Fruit fly (Drosophila melanogaster) whole organism, embryonic: Measurements from ENCODE around the gene Hecw.
A peak's percentile ranks its signal among the peaks of the same experiment; 100 is the strongest.

Source experiments
- Abd-B ChIP-seq: fragments of 200-800 bp; sonication (Bioruptor generic); optimal IDR thresholded peaks from 2 replicates; lab custom pipeline; 2018; ENCODE audit warnings: missing biosample characterization, mild to moderate bottlenecking, missing genetic modification characterization, moderate library complexity
- Bdp1 ChIP-seq: fragments of 200-800 bp; sonication (Bioruptor generic); optimal IDR thresholded peaks from 3 replicates; lab custom pipeline; 2016; ENCODE audit warnings: missing biosample characterization, missing genetic modification characterization
- CG10321 ChIP-seq: fragments of 200-800 bp; sonication (Bioruptor generic); IDR thresholded peaks from 2 replicates; pipeline ENCODE4 v1.3.6; 2022; ENCODE audit warnings: missing biosample characterization, missing genetic modification characterization
- CG12104 ChIP-seq: fragments of 200-800 bp; sonication (Bioruptor generic); optimal IDR thresholded peaks from 3 replicates; lab custom pipeline; 2016; ENCODE audit warnings: missing biosample characterization, missing genetic modification characterization
- CG1233 ChIP-seq: fragments of 200-800 bp; sonication (Bioruptor generic); optimal IDR thresholded peaks from 4 replicates; lab custom pipeline; 2018; ENCODE audit warnings: missing biosample characterization, mild to moderate bottlenecking, missing genetic modification characterization
- CG12659 ChIP-seq: fragments of 200-800 bp; sonication (Bioruptor generic); optimal IDR thresholded peaks from 3 replicates; lab custom pipeline; 2017; ENCODE audit warnings: mild to moderate bottlenecking, missing biosample characterization, missing genetic modification reagents, missing genetic modification characterization
- CG15073 ChIP-seq: fragments of 200-800 bp; sonication (Bioruptor generic); optimal IDR thresholded peaks from 2 replicates; lab custom pipeline; 2016; ENCODE audit warnings: missing biosample characterization, missing genetic modification characterization
- CG1792 ChIP-seq: fragments of 200-800 bp; sonication (Bioruptor generic); optimal IDR thresholded peaks from 2 replicates; lab custom pipeline; 2016; ENCODE audit warnings: missing biosample characterization, missing genetic modification characterization
- CG18476 ChIP-seq: fragments of 200-800 bp; sonication (Bioruptor generic); optimal IDR thresholded peaks from 2 replicates; lab custom pipeline; 2016; ENCODE audit warnings: missing biosample characterization, mild to moderate bottlenecking, missing genetic modification characterization
- CG2116 ChIP-seq: fragments of 200-800 bp; sonication (Bioruptor generic); optimal IDR thresholded peaks from 3 replicates; lab custom pipeline; 2018; ENCODE audit warnings: missing biosample characterization, mild to moderate bottlenecking, missing genetic modification characterization
- CG2120 ChIP-seq: fragments of 200-800 bp; sonication (Bioruptor generic); optimal IDR thresholded peaks from 3 replicates; lab custom pipeline; 2016; ENCODE audit warnings: missing biosample characterization, missing genetic modification characterization
- CG2712 ChIP-seq: fragments of 200-800 bp; optimal IDR thresholded peaks from 3 replicates; lab custom pipeline; 2019; ENCODE audit warnings: missing biosample characterization, mild to moderate bottlenecking, missing genetic modification characterization, moderate library complexity
- CG32772 ChIP-seq: fragments of 200-800 bp; sonication (Bioruptor generic); IDR thresholded peaks from 2 replicates; pipeline ENCODE4 v1.3.6; 2022; ENCODE audit warnings: missing biosample characterization, missing genetic modification characterization
- CG4282 ChIP-seq: fragments of 200-800 bp; sonication (Bioruptor generic); optimal IDR thresholded peaks from 2 replicates; lab custom pipeline; 2016; ENCODE audit warnings: missing biosample characterization, missing genetic modification characterization
- CG5953 ChIP-seq: fragments of 200-800 bp; sonication (Bioruptor generic); IDR thresholded peaks from 2 replicates; pipeline ENCODE4 v1.3.6; 2022; ENCODE audit warnings: missing biosample characterization, missing genetic modification characterization
- CG8290 ChIP-seq, 3 experiments: fragments of 200-800 bp; sonication (Bioruptor generic); optimal IDR thresholded peaks; 2 replicates each; lab custom pipeline; 2016 to 2019; ENCODE audit warnings: missing biosample characterization in 3 of 3, missing genetic modification characterization in 3 of 3, mild to moderate bottlenecking in 2 of 3, moderate library complexity in 1 of 3
- CG8924 ChIP-seq: fragments of 200-800 bp; optimal IDR thresholded peaks from 3 replicates; lab custom pipeline; 2019; ENCODE audit warnings: missing biosample characterization, mild to moderate bottlenecking, missing genetic modification characterization, moderate library complexity
- Dad ChIP-seq: fragments of 200-800 bp; sonication (Bioruptor generic); optimal IDR thresholded peaks from 3 replicates; lab custom pipeline; 2016; ENCODE audit warnings: missing biosample characterization, missing genetic modification characterization
- Eip74EF ChIP-seq, 2 experiments: fragments of 200-800 bp in 1 of 2; fragments of >200 bp in 1 of 2; sonication (Bioruptor generic) in 1 of 2; optimal IDR thresholded peaks; 2 replicates each; lab custom pipeline; 2017 to 2019; ENCODE audit warnings: missing biosample characterization in 2 of 2, missing genetic modification characterization in 2 of 2, mild to moderate bottlenecking in 1 of 2, moderate library complexity in 1 of 2
- HLH3B ChIP-seq: fragments of 200-800 bp; sonication (Bioruptor generic); IDR thresholded peaks from 2 replicates; pipeline ENCODE4 v1.3.6; 2022; ENCODE audit warnings: missing biosample characterization, missing genetic modification characterization
- Hr39 ChIP-seq: fragments of >200 bp; optimal IDR thresholded peaks from 2 replicates; lab custom pipeline; 2017
- Max ChIP-seq: fragments of 200-800 bp; sonication (Bioruptor generic); optimal IDR thresholded peaks from 2 replicates; lab custom pipeline; 2016; ENCODE audit warnings: missing biosample characterization, mild to moderate bottlenecking, missing genetic modification characterization
- Myb ChIP-seq: fragments of 200-800 bp; sonication (Bioruptor generic); optimal IDR thresholded peaks from 2 replicates; lab custom pipeline; 2016; ENCODE audit warnings: missing biosample characterization, missing genetic modification characterization
- NK7.1 ChIP-seq: fragments of 200-800 bp; sonication (Bioruptor generic); optimal IDR thresholded peaks from 3 replicates; lab custom pipeline; 2016; ENCODE audit warnings: missing biosample characterization, missing genetic modification characterization
- TFAM ChIP-seq: fragments of 200-800 bp; sonication (Bioruptor generic); optimal IDR thresholded peaks from 2 replicates; lab custom pipeline; 2017; ENCODE audit warnings: missing biosample characterization, missing genetic modification characterization, inconsistent platforms
- Usf ChIP-seq: fragments of 200-800 bp; sonication (Bioruptor generic); optimal IDR thresholded peaks from 2 replicates; lab custom pipeline; 2017; ENCODE audit warnings: missing genotype, missing biosample characterization, missing genetic modification characterization
- Xrp1 ChIP-seq: fragments of 200-800 bp; sonication (Bioruptor generic); IDR thresholded peaks from 2 replicates; pipeline ENCODE4 v1.3.6; 2022; ENCODE audit warnings: missing biosample characterization, missing genetic modification characterization
- YL-1 ChIP-seq: fragments of 200-800 bp; sonication (Bioruptor generic); optimal IDR thresholded peaks from 3 replicates; lab custom pipeline; 2017; ENCODE audit warnings: missing biosample characterization, mild to moderate bottlenecking, missing genetic modification characterization
- chif ChIP-seq, 2 experiments: fragments of 200-800 bp; sonication (Bioruptor generic); optimal IDR thresholded peaks; 3 replicates each; lab custom pipeline; 2016; ENCODE audit warnings: missing biosample characterization in 2 of 2, missing genetic modification characterization in 2 of 2
- corto ChIP-seq: fragments of 200-800 bp; sonication (Bioruptor generic); optimal IDR thresholded peaks from 2 replicates; lab custom pipeline; 2016; ENCODE audit warnings: missing biosample characterization, mild to moderate bottlenecking, missing genetic modification characterization, moderate library complexity
- dmrt99B ChIP-seq: fragments of 200-800 bp; sonication (Bioruptor generic); optimal IDR thresholded peaks from 2 replicates; lab custom pipeline; 2018; ENCODE audit warnings: missing biosample characterization, mild to moderate bottlenecking, missing genetic modification characterization, moderate library complexity
- en ChIP-seq: fragments of 200-800 bp; sonication (Bioruptor generic); optimal IDR thresholded peaks from 2 replicates; lab custom pipeline; 2016; ENCODE audit warnings: missing biosample characterization, missing genetic modification characterization
- ftz-f1 ChIP-seq: fragments of 200-800 bp; sonication (Bioruptor generic); optimal IDR thresholded peaks from 2 replicates; lab custom pipeline; 2016; ENCODE audit warnings: missing biosample characterization, missing genetic modification characterization
- gcm ChIP-seq: fragments of 200-800 bp; sonication (Bioruptor generic); optimal IDR thresholded peaks from 2 replicates; lab custom pipeline; 2019; ENCODE audit warnings: missing biosample characterization, mild to moderate bottlenecking, missing genetic modification characterization, moderate library complexity
- jing ChIP-seq: fragments of 200-800 bp; sonication (Bioruptor generic); optimal IDR thresholded peaks from 2 replicates; lab custom pipeline; 2018; ENCODE audit warnings: missing biosample characterization, mild to moderate bottlenecking, missing genetic modification characterization
- lab ChIP-seq: fragments of 200-800 bp; sonication (Bioruptor generic); optimal IDR thresholded peaks from 3 replicates; lab custom pipeline; 2017; ENCODE audit warnings: missing biosample characterization, missing genetic modification characterization, mild to moderate bottlenecking, moderate library complexity, missing genetic modification reagents
- lilli ChIP-seq: fragments of 200-800 bp; sonication (Bioruptor generic); optimal IDR thresholded peaks from 3 replicates; lab custom pipeline; 2016; ENCODE audit warnings: missing biosample characterization, missing genetic modification characterization
- nau ChIP-seq: fragments of 200-800 bp; sonication (Bioruptor generic); optimal IDR thresholded peaks from 3 replicates; lab custom pipeline; 2017; ENCODE audit warnings: missing biosample characterization, mild to moderate bottlenecking, missing genetic modification characterization, missing genetic modification reagents
- nmo ChIP-seq: fragments of 200-800 bp; sonication (Bioruptor generic); optimal IDR thresholded peaks from 2 replicates; lab custom pipeline; 2018; ENCODE audit warnings: missing biosample characterization, mild to moderate bottlenecking, missing genetic modification characterization, moderate library complexity
- pita ChIP-seq: fragments of 200-800 bp; sonication (Bioruptor generic); optimal IDR thresholded peaks from 2 replicates; lab custom pipeline; 2017; ENCODE audit warnings: missing biosample characterization, mild to moderate bottlenecking, missing genetic modification characterization
- pros ChIP-seq: fragments of 200-800 bp; sonication (Bioruptor generic); optimal IDR thresholded peaks from 3 replicates; lab custom pipeline; 2019; ENCODE audit warnings: missing biosample characterization, mild to moderate bottlenecking, missing genetic modification characterization, moderate library complexity
- pzg ChIP-seq: fragments of 200-800 bp; sonication (Bioruptor generic); optimal IDR thresholded peaks from 3 replicates; lab custom pipeline; 2018; ENCODE audit warnings: missing biosample characterization, mild to moderate bottlenecking, missing genetic modification characterization, moderate library complexity
- sc ChIP-seq, 3 experiments: fragments of >200 bp in 2 of 3; fragments of 200-800 bp in 1 of 3; sonication (Bioruptor generic) in 1 of 3; optimal IDR thresholded peaks; 2 replicates in 2 of 3; 3 replicates in 1 of 3; lab custom pipeline; 2017; ENCODE audit warnings: mild to moderate bottlenecking in 1 of 3, missing biosample characterization in 1 of 3, missing genetic modification characterization in 1 of 3, missing genetic modification reagents in 1 of 3
- sd ChIP-seq: fragments of 200-800 bp; sonication (Bioruptor generic); optimal IDR thresholded peaks from 3 replicates; lab custom pipeline; 2018; ENCODE audit warnings: missing biosample characterization, mild to moderate bottlenecking, missing genetic modification characterization, moderate library complexity
- sisA ChIP-seq: fragments of 200-800 bp; sonication (Bioruptor generic); IDR thresholded peaks from 2 replicates; pipeline ENCODE4 v1.3.6; 2022; ENCODE audit warnings: missing biosample characterization, missing genetic modification characterization
- sr ChIP-seq: fragments of 200-800 bp; sonication (Bioruptor generic); IDR thresholded peaks from 3 replicates; pipeline ENCODE4 v1.3.6; 2022; ENCODE audit warnings: missing biosample characterization, missing genetic modification characterization
- unc-4 ChIP-seq: fragments of 200-800 bp; sonication (Bioruptor generic); IDR thresholded peaks from 2 replicates; pipeline ENCODE4 v1.3.6; 2022; ENCODE audit warnings: missing biosample characterization, missing genetic modification characterization; ENCODE audit not compliant: partially characterized antibody
- wdn ChIP-seq: fragments of 200-800 bp; sonication (Bioruptor generic); IDR thresholded peaks from 2 replicates; pipeline ENCODE4 v1.3.6; 2022; ENCODE audit warnings: missing biosample characterization, missing genetic modification characterization

Hecw gene

dm6 chrX:9578696-9579509 is 29.8 kb upstream of the Hecw start (continued):
- peak; percentile 72 for TF ChIP-seq YL-1 (GFP tag; lab: Kevin White, UChicago)
- peak; percentile 97 for TF ChIP-seq gcm
- peak; percentile 89 for TF ChIP-seq ftz-f1 (GFP tag; lab: Kevin White, UChicago)
- peak; percentile 99 for TF ChIP-seq Usf (GFP tag; lab: Kevin White, UChicago)
- peak; percentile 99 for TF ChIP-seq CG5953 (GFP tag; lab: Robert Waterston, UW)
- TF ChIP-seq pros (GFP tag; lab: Kevin White, UChicago), result peak; percentile 89
- TF ChIP-seq Max (GFP tag; lab: Kevin White, UChicago), result peak; percentile 94
- peak; percentile 99 for TF ChIP-seq Dad (GFP tag; lab: Kevin White, UChicago)
- TF ChIP-seq CG15073, result peak; percentile 89
- peak; percentile 98 for TF ChIP-seq wdn
- peak; percentile 99 for TF ChIP-seq sisA (GFP tag; lab: Robert Waterston, UW)
- TF ChIP-seq lab (GFP tag; lab: Kevin White, UChicago), result peak; percentile 99
- peak; percentile 96 for TF ChIP-seq NK7.1 (GFP tag; lab: Kevin White, UChicago)
- TF ChIP-seq chif (GFP tag; optimal IDR thresholded peaks at IDR 0.05; lab: Kevin White, UChicago), result peak; percentile 99
- peak; percentile 99 for TF ChIP-seq nmo
- peak; percentile 99 for TF ChIP-seq CG2712 (tag; lab: Kevin White, UChicago)
- peak; percentile 94 for TF ChIP-seq en (GFP tag; lab: Kevin White, UChicago)
- TF ChIP-seq CG12104 (GFP tag; lab: Kevin White, UChicago), result peak; percentile 94
- TF ChIP-seq Hr39 (lab: Kevin White, UChicago), result no peak
- peak; percentile 89 for TF ChIP-seq sd (tag; lab: Kevin White, UChicago)
- TF ChIP-seq CG8290 (GFP tag; optimal IDR thresholded peaks at IDR 0.05; lab: Kevin White, UChicago), result peak; percentile 93
- peak; percentile 41 to 99 for TF ChIP-seq CG8290 (tag; optimal IDR thresholded peaks at IDR 0.05; lab: Kevin White, UChicago)
- peak; percentile 98 for TF ChIP-seq CG8924 (tag; lab: Kevin White, UChicago)
- peak; percentile 98 for TF ChIP-seq Abd-B
- peak; percentile 95 for TF ChIP-seq CG18476 (GFP tag; lab: Kevin White, UChicago)
- peak; percentile 93 for TF ChIP-seq Bdp1 (GFP tag; lab: Kevin White, UChicago)
- peak; percentile 99 for TF ChIP-seq lilli (GFP tag; lab: Kevin White, UChicago)
- TF ChIP-seq CG4282 (GFP tag; lab: Kevin White, UChicago), result peak; percentile 95
- peak; percentile 98 for TF ChIP-seq CG12659
- peak; percentile 96 for TF ChIP-seq nau (GFP tag; lab: Kevin White, UChicago)
- TF ChIP-seq HLH3B (GFP tag; lab: Robert Waterston, UW), result peak; percentile 98
- TF ChIP-seq CG1233 (GFP tag; lab: Kevin White, UChicago), result peak; percentile 97
- TF ChIP-seq TFAM (GFP tag; lab: Kevin White, UChicago), result peak; percentile 89
- TF ChIP-seq dmrt99B (tag; lab: Kevin White, UChicago), result peak; percentile 98
- TF ChIP-seq CG2120, result peak; percentile 99
- TF ChIP-seq Myb (GFP tag; lab: Kevin White, UChicago), result peak; percentile 93
- TF ChIP-seq CG10321 (GFP tag; lab: Robert Waterston, UW), result peak; percentile 84
- no peak for TF ChIP-seq sc (optimal IDR thresholded peaks at IDR 0.05; lab: Kevin White, UChicago)
- TF ChIP-seq sc (GFP tag; optimal IDR thresholded peaks at IDR 0.05; lab: Kevin White, UChicago), result peak; percentile 99
- no peak for TF ChIP-seq pita (GFP tag; lab: Kevin White, UChicago)
- TF ChIP-seq Xrp1 (GFP tag; lab: Robert Waterston, UW), result peak; percentile 100
- TF ChIP-seq jing (GFP tag; lab: Kevin White, UChicago), result peak; percentile 97
- TF ChIP-seq pzg, result peak; percentile 26
- no peak for TF ChIP-seq unc-4 (GFP tag; lab: Robert Waterston, UW)
- TF ChIP-seq CG2116, result peak; percentile 80
- peak; percentile 95 for TF ChIP-seq sr (GFP tag; lab: Robert Waterston, UW)
- TF ChIP-seq Eip74EF (GFP tag; optimal IDR thresholded peaks at IDR 0.05; lab: Kevin White, UChicago), result peak in 1 of 2 experiments; percentile 95
- TF ChIP-seq CG32772, result peak; percentile 99
- peak; percentile 91 for TF ChIP-seq corto
- peak; percentile 97 for TF ChIP-seq CG1792 (GFP tag; lab: Kevin White, UChicago)
